Worm (Caenorhabditis elegans) whole organism, L2 larva: ENCODE results near the gene lin-66.

Source experiments
- ZK546.5 ChIP-seq: sonication (generic microtip); optimal IDR thresholded peaks from 2 replicates; lab custom pipeline; 2017; ENCODE audit warnings: missing biosample characterization, missing genetic modification characterization
- aly-2 ChIP-seq: fragments of 150-350 bp; optimal IDR thresholded peaks from 2 replicates; lab custom pipeline; 2014; ENCODE audit warnings: missing biosample characterization, missing genetic modification characterization
- egl-27 ChIP-seq: sonication (generic microtip); optimal IDR thresholded peaks from 3 replicates; lab custom pipeline; 2017; ENCODE audit warnings: missing biosample characterization, missing genetic modification reagents, missing genetic modification characterization
- elt-3 ChIP-seq: sonication (generic microtip); optimal IDR thresholded peaks from 2 replicates; lab custom pipeline; 2017; ENCODE audit warnings: missing biosample characterization, missing genetic modification characterization
- fos-1 ChIP-seq: fragments of 150-350 bp; optimal IDR thresholded peaks from 2 replicates; lab custom pipeline; 2014; ENCODE audit warnings: missing biosample characterization, missing genetic modification characterization
- gmeb-1 ChIP-seq: fragments of 150-350 bp; optimal IDR thresholded peaks from 2 replicates; lab custom pipeline; 2014; ENCODE audit warnings: missing biosample characterization, missing genetic modification characterization
- lsy-2 ChIP-seq, 2 experiments: fragments of 150-350 bp in 1 of 2; sonication (generic microtip) in 1 of 2; optimal IDR thresholded peaks; 2 replicates each; lab custom pipeline; 2014 to 2017; ENCODE audit warnings: missing biosample characterization in 2 of 2, missing genetic modification characterization in 2 of 2
- nhr-12 ChIP-seq: fragments of 150-350 bp; optimal IDR thresholded peaks from 2 replicates; lab custom pipeline; 2014; ENCODE audit warnings: missing biosample characterization, missing genetic modification characterization

DNA sequence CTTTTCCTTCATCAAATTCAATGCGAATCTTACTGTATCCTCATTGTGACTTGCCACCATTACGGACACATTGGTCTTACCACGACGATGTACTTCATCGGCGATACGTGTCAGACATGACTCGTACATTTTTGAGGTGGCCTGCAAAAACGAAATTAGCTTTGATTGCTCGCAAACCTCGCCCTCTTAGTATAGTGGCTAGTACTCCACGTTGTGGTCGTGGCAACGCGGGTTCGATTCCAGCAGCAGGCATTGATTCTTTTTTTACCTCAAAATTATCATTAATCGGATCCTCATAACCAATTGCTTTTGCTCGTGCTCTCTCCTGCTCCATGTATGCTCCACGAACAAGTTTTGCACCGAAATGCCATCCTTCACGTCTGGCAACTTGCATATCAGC lies 17.8 kb upstream of the lin-66 start:
- TF ChIP-seq fos-1 (tag; lab: Kevin White, UChicago) (no peak), gmeb-1 (tag; lab: Kevin White, UChicago) (no peak), ZK546.5 (tag; lab: Kevin White, UChicago) (no peak), lsy-2 (tag; optimal IDR thresholded peaks at IDR 0.05; lab: Kevin White, UChicago) (no peak), aly-2 (tag; lab: Kevin White, UChicago) (no peak), elt-3 (tag; lab: Kevin White, UChicago) (no peak), nhr-12 (tag; lab: Kevin White, UChicago) (no peak), egl-27 (tag; lab: Kevin White, UChicago) (no peak)
